Worm (Caenorhabditis elegans) whole organism, L4/young adult: Measurements from ENCODE around the gene DC2.5.

Experiments
- W03F9.2 ChIP-seq: fragments of 150-350 bp; optimal IDR thresholded peaks from 2 replicates; lab custom pipeline; 2014; ENCODE audit warnings: missing biosample characterization, missing genetic modification characterization
- him-1 ChIP-seq: sonication (generic microtip); optimal IDR thresholded peaks from 2 replicates; lab custom pipeline; 2016; ENCODE audit warnings: missing genotype, missing genetic modification reagents, missing genetic modification characterization, missing compliant biosample characterization

ce11 chrV:189436-189835 lies 23.2 kb downstream of the DC2.5 start:
- no peak for TF ChIP-seq him-1 (tag; lab: Kevin White, UChicago)
- no peak for TF ChIP-seq W03F9.2 (tag; lab: Kevin White, UChicago)
